Worm (Caenorhabditis elegans) whole organism, L1 larva: ENCODE data around the gene srh-229.

Source experiments
- ceh-82 ChIP-seq, 3 experiments: fragments of 150-350 bp in 1 of 3; sonication (generic microtip) in 2 of 3; optimal IDR thresholded peaks; 2 replicates each; lab custom pipeline; 2014 to 2017; ENCODE audit warnings: missing biosample characterization in 3 of 3, missing genetic modification characterization in 3 of 3
- dsc-1 ChIP-seq: sonication (generic microtip); optimal IDR thresholded peaks from 2 replicates; lab custom pipeline; 2016; ENCODE audit warnings: mild to moderate bottlenecking, missing genetic modification characterization, missing compliant biosample characterization
- egl-13 ChIP-seq: sonication (generic microtip); optimal IDR thresholded peaks from 2 replicates; lab custom pipeline; 2016; ENCODE audit warnings: missing genotype, missing genetic modification reagents, missing genetic modification characterization, missing compliant biosample characterization
- elt-2 ChIP-seq: sonication (generic microtip); optimal IDR thresholded peaks from 2 replicates; lab custom pipeline; 2016; ENCODE audit warnings: missing genetic modification characterization, mild to moderate bottlenecking, inconsistent platforms, missing compliant biosample characterization, missing genetic modification reagents
- fkh-8 ChIP-seq: sonication (generic microtip); optimal IDR thresholded peaks from 2 replicates; lab custom pipeline; 2016; ENCODE audit warnings: mild to moderate bottlenecking, missing genetic modification characterization, missing compliant biosample characterization
- lin-15B ChIP-seq: fragments of 150-350 bp; sonication (generic microtip); optimal IDR thresholded peaks from 3 replicates; lab custom pipeline; 2014; ENCODE audit warnings: missing biosample characterization, missing genetic modification characterization
- mep-1 ChIP-seq: fragments of 150-350 bp; optimal IDR thresholded peaks from 2 replicates; lab custom pipeline; 2014; ENCODE audit warnings: missing biosample characterization, missing genetic modification characterization
- nhr-12 ChIP-seq: sonication (generic microtip); optimal IDR thresholded peaks from 2 replicates; lab custom pipeline; 2017; ENCODE audit warnings: missing biosample characterization, missing genetic modification characterization
- rnt-1 ChIP-seq: sonication (generic microtip); optimal IDR thresholded peaks from 2 replicates; lab custom pipeline; 2016; ENCODE audit warnings: mild to moderate bottlenecking, missing genetic modification characterization, moderate library complexity, missing compliant biosample characterization
- sup-37 ChIP-seq: fragments of 200-800 bp; sonication (Bioruptor generic); optimal IDR thresholded peaks from 2 replicates; lab custom pipeline; 2018; ENCODE audit warnings: mild to moderate bottlenecking, missing genetic modification characterization, missing compliant biosample characterization
- tlp-1 ChIP-seq: fragments of 150-350 bp; optimal IDR thresholded peaks from 2 replicates; lab custom pipeline; 2014; ENCODE audit warnings: missing biosample characterization, missing genetic modification characterization
- unc-62 ChIP-seq: fragments of 150-350 bp; optimal IDR thresholded peaks from 2 replicates; lab custom pipeline; 2014; ENCODE audit warnings: missing biosample characterization, missing genetic modification reagents, missing genetic modification characterization
- ztf-11 ChIP-seq, 2 experiments: sonication (generic microtip); optimal IDR thresholded peaks; 2 replicates each; lab custom pipeline; 2016 to 2017; ENCODE audit warnings: missing genetic modification characterization in 2 of 2, missing biosample characterization in 1 of 2, missing compliant biosample characterization in 1 of 2

ce11 chrV:7527153-7527552 lies 23.0 kb upstream of the srh-229 start, which contains the start of gene C54F6.17:
- TF ChIP-seq mep-1 (tag; lab: Kevin White, UChicago) (no peak), tlp-1 (tag; lab: Kevin White, UChicago) (no peak), rnt-1 (tag; lab: Kevin White, UChicago) (no peak), elt-2 (no peak), dsc-1 (tag; lab: Kevin White, UChicago) (no peak), ceh-82 (tag; optimal IDR thresholded peaks at IDR 0.05; lab: Kevin White, UChicago) (no peak), unc-62 (GFP tag; lab: Kevin White, UChicago) (no peak), nhr-12 (tag; lab: Kevin White, UChicago) (no peak), fkh-8 (no peak), egl-13 (tag; lab: Kevin White, UChicago) (no peak), lin-15B (tag; lab: Kevin White, UChicago) (no peak), sup-37 (GFP tag; lab: Kevin White, UChicago) (no peak), ztf-11 (tag; optimal IDR thresholded peaks at IDR 0.05; lab: Kevin White, UChicago) (no peak)
